Fruit fly (Drosophila melanogaster) whole organism, prepupa: Measurements from ENCODE around the gene Rdh.

Experiments used
- Blimp-1 ChIP-seq: fragments of 200-800 bp; sonication (Bioruptor generic); optimal IDR thresholded peaks from 3 replicates; lab custom pipeline; 2017; ENCODE audit warnings: missing biosample characterization, missing genetic modification characterization, mild to moderate bottlenecking, moderate library complexity, missing genetic modification reagents
- CG10631 ChIP-seq: fragments of 200-800 bp; sonication (Bioruptor generic); optimal IDR thresholded peaks from 2 replicates; lab custom pipeline; 2016; ENCODE audit warnings: missing biosample characterization, missing genetic modification characterization
- CG10669 ChIP-seq: fragments of 200-800 bp; sonication (Bioruptor generic); optimal IDR thresholded peaks from 3 replicates; lab custom pipeline; 2018; ENCODE audit warnings: missing biosample characterization, mild to moderate bottlenecking, missing genetic modification characterization, moderate library complexity
- CG11294 ChIP-seq: fragments of 200-800 bp; sonication (Bioruptor generic); IDR thresholded peaks from 2 replicates; pipeline ENCODE4 v1.3.6; 2022; ENCODE audit warnings: missing biosample characterization, missing genetic modification characterization
- CG11762 ChIP-seq: fragments of 200-800 bp; sonication (Bioruptor generic); optimal IDR thresholded peaks from 3 replicates; lab custom pipeline; 2016; ENCODE audit warnings: missing biosample characterization, missing genetic modification characterization; ENCODE audit not compliant: insufficient read depth
- CG11902 ChIP-seq: fragments of 200-800 bp; sonication (Bioruptor generic); optimal IDR thresholded peaks from 3 replicates; lab custom pipeline; 2016; ENCODE audit warnings: missing biosample characterization, missing genetic modification characterization
- CG15336 ChIP-seq: fragments of 200-800 bp; sonication (Bioruptor generic); IDR thresholded peaks from 2 replicates; pipeline ENCODE4 v1.3.6; 2022; ENCODE audit warnings: missing biosample characterization, missing genetic modification characterization
- CG16779 ChIP-seq: fragments of 200-800 bp; sonication (Bioruptor generic); optimal IDR thresholded peaks from 3 replicates; lab custom pipeline; 2017; ENCODE audit warnings: missing biosample characterization, mild to moderate bottlenecking, missing genetic modification characterization
- CG3032 ChIP-seq: fragments of 200-800 bp; optimal IDR thresholded peaks from 2 replicates; lab custom pipeline; 2019; ENCODE audit warnings: missing biosample characterization, mild to moderate bottlenecking, missing genetic modification characterization, moderate library complexity
- CG31627 ChIP-seq: fragments of 200-800 bp; sonication (Bioruptor generic); optimal IDR thresholded peaks from 3 replicates; lab custom pipeline; 2016; ENCODE audit warnings: missing biosample characterization, missing genetic modification characterization
- CG34406 ChIP-seq: fragments of 200-800 bp; sonication (Bioruptor generic); optimal IDR thresholded peaks from 3 replicates; lab custom pipeline; 2016; ENCODE audit warnings: missing biosample characterization, missing genetic modification characterization
- CG3919 ChIP-seq: fragments of 200-800 bp; sonication (Bioruptor generic); optimal IDR thresholded peaks from 3 replicates; lab custom pipeline; 2016; ENCODE audit warnings: missing biosample characterization, missing genetic modification characterization
- CG4318 ChIP-seq: fragments of 200-800 bp; sonication (Bioruptor generic); optimal IDR thresholded peaks from 3 replicates; lab custom pipeline; 2017; ENCODE audit warnings: missing biosample characterization, mild to moderate bottlenecking, missing genetic modification characterization
- CG6163 ChIP-seq: fragments of 200-800 bp; sonication (Bioruptor generic); IDR thresholded peaks from 3 replicates; pipeline ENCODE4 v1.3.6; 2022; ENCODE audit warnings: missing biosample characterization, missing genetic modification characterization
- CG6276 ChIP-seq: fragments of 200-800 bp; sonication (Bioruptor generic); optimal IDR thresholded peaks from 2 replicates; lab custom pipeline; 2017; ENCODE audit warnings: missing biosample characterization, mild to moderate bottlenecking, missing genetic modification characterization
- CG6808 ChIP-seq: fragments of 200-800 bp; sonication (Bioruptor generic); optimal IDR thresholded peaks from 3 replicates; lab custom pipeline; 2017; ENCODE audit warnings: missing biosample characterization, missing genetic modification characterization, mild to moderate bottlenecking, moderate library complexity, missing genetic modification reagents
- CG6854 ChIP-seq: fragments of 200-800 bp; sonication (Bioruptor generic); optimal IDR thresholded peaks from 2 replicates; lab custom pipeline; 2017; ENCODE audit warnings: missing biosample characterization, mild to moderate bottlenecking, missing genetic modification characterization
- CG8119 ChIP-seq: fragments of 200-800 bp; sonication (Bioruptor generic); IDR thresholded peaks from 3 replicates; pipeline ENCODE4 v1.3.6; 2022; ENCODE audit warnings: missing biosample characterization, missing genetic modification characterization
- Eip75B ChIP-seq: fragments of 200-800 bp; sonication (Bioruptor generic); optimal IDR thresholded peaks from 3 replicates; lab custom pipeline; 2016; ENCODE audit warnings: missing biosample characterization, missing genetic modification characterization
- Eip78C ChIP-seq: fragments of 200-800 bp; sonication (Bioruptor generic); peaks from one replicate; lab custom pipeline; 2016; ENCODE audit warnings: missing biosample characterization, missing genetic modification characterization
- Eip93F ChIP-seq: fragments of 200-800 bp; sonication (Bioruptor generic); optimal IDR thresholded peaks from 2 replicates; lab custom pipeline; 2016; ENCODE audit warnings: missing biosample characterization, mild to moderate bottlenecking, missing genetic modification characterization
- Ets96B ChIP-seq: fragments of 200-800 bp; optimal IDR thresholded peaks from 2 replicates; lab custom pipeline; 2019; ENCODE audit warnings: missing biosample characterization, mild to moderate bottlenecking, missing genetic modification characterization, moderate library complexity
- Gug ChIP-seq: fragments of 200-800 bp; sonication (Bioruptor generic); IDR thresholded peaks from 2 replicates; pipeline ENCODE4 v1.3.6; 2022; ENCODE audit warnings: missing biosample characterization, missing genetic modification characterization
- Hr38 ChIP-seq: sonication (Bioruptor generic); optimal IDR thresholded peaks from 2 replicates; lab custom pipeline; 2016; ENCODE audit warnings: missing biosample characterization, missing genetic modification characterization
- Hr39 ChIP-seq: fragments of 200-800 bp; sonication (Bioruptor generic); optimal IDR thresholded peaks from 2 replicates; lab custom pipeline; 2016; ENCODE audit warnings: missing biosample characterization, missing genetic modification characterization
- Lpt ChIP-seq: fragments of 200-800 bp; sonication (Bioruptor generic); optimal IDR thresholded peaks from 3 replicates; lab custom pipeline; 2016; ENCODE audit warnings: missing biosample characterization, missing genetic modification characterization
- Met ChIP-seq: fragments of 200-800 bp; sonication (Bioruptor generic); optimal IDR thresholded peaks from 3 replicates; lab custom pipeline; 2016; ENCODE audit warnings: missing biosample characterization, missing genetic modification characterization
- OdsH ChIP-seq: fragments of 200-800 bp; sonication (Bioruptor generic); optimal IDR thresholded peaks from 3 replicates; lab custom pipeline; 2016; ENCODE audit warnings: missing biosample characterization, missing genetic modification characterization
- Smox ChIP-seq: fragments of 200-800 bp; sonication (Bioruptor generic); optimal IDR thresholded peaks from 3 replicates; lab custom pipeline; 2016; ENCODE audit warnings: missing biosample characterization, missing genetic modification characterization
- Sox102F ChIP-seq: fragments of 200-800 bp; sonication (Bioruptor generic); optimal IDR thresholded peaks from 2 replicates; lab custom pipeline; 2016; ENCODE audit warnings: missing biosample characterization, mild to moderate bottlenecking, missing genetic modification characterization
- Sox15 ChIP-seq: fragments of 200-800 bp; sonication (Bioruptor generic); optimal IDR thresholded peaks from 3 replicates; lab custom pipeline; 2016; ENCODE audit warnings: missing biosample characterization, missing genetic modification characterization
- achi ChIP-seq: fragments of 200-800 bp; sonication (Bioruptor generic); optimal IDR thresholded peaks from 3 replicates; lab custom pipeline; 2016; ENCODE audit warnings: missing biosample characterization, missing genetic modification characterization
- cyc ChIP-seq: fragments of 200-800 bp; sonication (Bioruptor generic); optimal IDR thresholded peaks from 3 replicates; lab custom pipeline; 2016; ENCODE audit warnings: missing biosample characterization, missing genetic modification characterization
- dac ChIP-seq: fragments of 200-800 bp; sonication (Bioruptor generic); optimal IDR thresholded peaks from 2 replicates; lab custom pipeline; 2017; ENCODE audit warnings: missing biosample characterization, mild to moderate bottlenecking, missing genetic modification characterization
- dsx ChIP-seq: fragments of 200-800 bp; optimal IDR thresholded peaks from 3 replicates; lab custom pipeline; 2019; ENCODE audit warnings: missing biosample characterization, mild to moderate bottlenecking, missing genetic modification characterization, moderate library complexity; ENCODE audit not compliant: poor library complexity, severe bottlenecking
- esn ChIP-seq: fragments of 200-800 bp; sonication (Bioruptor generic); optimal IDR thresholded peaks from 2 replicates; lab custom pipeline; 2016; ENCODE audit warnings: missing biosample characterization, mild to moderate bottlenecking, missing genetic modification characterization, moderate library complexity
- fd59A ChIP-seq: fragments of 200-800 bp; sonication (Bioruptor generic); optimal IDR thresholded peaks from 2 replicates; lab custom pipeline; 2017; ENCODE audit warnings: missing biosample characterization, mild to moderate bottlenecking, missing genetic modification characterization, missing genetic modification reagents
- fd85E ChIP-seq: fragments of 200-800 bp; sonication (Bioruptor generic); optimal IDR thresholded peaks from 3 replicates; lab custom pipeline; 2016; ENCODE audit warnings: missing biosample characterization, missing genetic modification characterization
- fkh ChIP-seq: fragments of 200-800 bp; sonication (Bioruptor generic); optimal IDR thresholded peaks from 3 replicates; lab custom pipeline; 2017; ENCODE audit warnings: missing biosample characterization, mild to moderate bottlenecking, missing genetic modification characterization, moderate library complexity
- lz ChIP-seq: fragments of 200-800 bp; sonication (Bioruptor generic); optimal IDR thresholded peaks from 3 replicates; lab custom pipeline; 2016; ENCODE audit warnings: missing biosample characterization, missing genetic modification characterization
- net ChIP-seq: fragments of 200-800 bp; sonication (Bioruptor generic); optimal IDR thresholded peaks from 3 replicates; lab custom pipeline; 2016; ENCODE audit warnings: missing biosample characterization, missing genetic modification characterization
- pdm3 ChIP-seq: fragments of 200-800 bp; sonication (Bioruptor generic); optimal IDR thresholded peaks from 3 replicates; lab custom pipeline; 2016; ENCODE audit warnings: missing biosample characterization, missing genetic modification characterization
- salr ChIP-seq, 2 experiments: fragments of 200-800 bp; sonication (Bioruptor generic); optimal IDR thresholded peaks; 3 replicates each; lab custom pipeline; 2016 to 2018; ENCODE audit warnings: missing biosample characterization in 2 of 2, missing genetic modification characterization in 2 of 2, mild to moderate bottlenecking in 1 of 2
- spab ChIP-seq: fragments of 200-800 bp; sonication (Bioruptor generic); optimal IDR thresholded peaks from 2 replicates; lab custom pipeline; 2017; ENCODE audit warnings: missing biosample characterization, mild to moderate bottlenecking, missing genetic modification characterization, missing genetic modification reagents
- ss ChIP-seq, 2 experiments: fragments of 200-800 bp; sonication (Bioruptor generic); optimal IDR thresholded peaks; 2 replicates in 1 of 2; 3 replicates in 1 of 2; lab custom pipeline; 2017 to 2018; ENCODE audit warnings: mild to moderate bottlenecking in 2 of 2, missing biosample characterization in 2 of 2, missing genetic modification characterization in 2 of 2, moderate library complexity in 1 of 2
- vri ChIP-seq: fragments of 200-800 bp; sonication (Bioruptor generic); optimal IDR thresholded peaks from 3 replicates; lab custom pipeline; 2016; ENCODE audit warnings: missing biosample characterization, mild to moderate bottlenecking, missing genetic modification characterization

Rdh gene

DNA sequence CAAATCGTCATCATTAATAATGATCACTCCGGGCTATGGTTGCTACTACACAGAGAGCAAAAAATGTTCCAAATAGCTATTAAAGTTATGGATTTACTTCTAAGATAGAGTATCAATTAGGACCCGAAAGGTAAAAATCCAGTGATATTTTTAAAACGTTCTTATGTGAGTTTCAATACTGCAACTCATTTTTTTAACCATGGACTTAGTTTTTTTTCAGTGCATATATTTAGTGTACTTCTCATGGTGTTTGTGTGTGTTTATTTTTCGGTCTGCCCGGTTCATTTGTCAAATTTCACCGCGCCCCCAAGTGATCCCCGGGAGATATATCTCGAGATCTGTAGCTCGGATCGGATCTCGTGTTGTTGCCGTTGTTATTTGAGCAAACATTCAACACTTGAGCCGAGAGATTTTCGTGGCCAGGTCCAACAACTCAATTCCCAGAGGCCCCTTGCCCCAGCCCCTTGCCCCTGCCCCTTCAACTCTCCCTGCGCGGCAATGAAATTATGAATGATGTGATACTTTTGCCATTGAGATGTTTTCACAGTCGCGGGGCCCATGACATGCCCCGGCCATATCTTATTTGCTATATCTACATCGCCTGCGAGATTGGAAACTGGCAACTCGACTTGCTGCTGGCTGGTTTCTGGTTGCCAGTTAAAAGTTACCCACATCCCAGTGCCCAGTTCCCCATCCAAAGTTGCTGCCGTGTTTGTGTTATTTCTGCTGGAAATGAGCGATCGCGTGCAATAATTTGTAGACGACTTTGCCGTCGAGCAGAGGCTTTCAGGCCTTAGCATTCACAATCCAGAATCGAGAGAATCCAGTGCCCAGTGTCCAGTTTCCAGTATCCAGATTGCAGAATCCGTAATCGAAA lies 37.5 kb downstream of the Rdh start (continued):
- TF ChIP-seq CG6854 (GFP tag; lab: Kevin White, UChicago) (no peak), ss (GFP tag; optimal IDR thresholded peaks at IDR 0.05; lab: Kevin White, UChicago) (peak in 1 of 2 experiments; percentile 60), achi (peak; percentile 37), CG6163 (GFP tag; lab: Robert Waterston, UW) (0 out of 3 replicates have a peak, but pooled peaks have one; percentile 53), fd59A (GFP tag; lab: Kevin White, UChicago) (no peak), net (GFP tag; lab: Kevin White, UChicago) (no peak), Ets96B (peak; percentile 12), CG3032 (tag; lab: Kevin White, UChicago) (no peak), CG10669 (GFP tag; lab: Kevin White, UChicago) (no peak), CG6808 (no peak), Lpt (peak; percentile 13), Eip78C (peak; percentile 81), CG15336 (GFP tag; lab: Robert Waterston, UW) (0 out of 2 replicates have a peak, but pooled peaks have one; percentile 17), CG34406 (GFP tag; lab: Kevin White, UChicago) (peak; percentile 16), dsx (GFP tag; lab: Kevin White, UChicago) (no peak), OdsH (GFP tag; lab: Kevin White, UChicago) (peak; percentile 40), CG8119 (GFP tag; lab: Robert Waterston, UW) (no peak; the same call in 2 of the 3 replicates), Hr38 (GFP tag; lab: Kevin White, UChicago) (no peak), CG10631 (no peak), CG31627 (GFP tag; lab: Kevin White, UChicago) (peak; percentile 24), Smox (GFP tag; lab: Kevin White, UChicago) (no peak), fkh (GFP tag; lab: Kevin White, UChicago) (peak; percentile 63), Hr39 (GFP tag; lab: Kevin White, UChicago) (peak; percentile 14), CG11762 (GFP tag; lab: Kevin White, UChicago) (no peak), fd85E (no peak), CG3919 (GFP tag; lab: Kevin White, UChicago) (peak; percentile 41), CG6276 (GFP tag; lab: Kevin White, UChicago) (no peak), vri (no peak), CG16779 (tag; lab: Kevin White, UChicago) (no peak), CG11294 (no peak), pdm3 (GFP tag; lab: Kevin White, UChicago) (peak; percentile 29), Sox15 (GFP tag; lab: Kevin White, UChicago) (no peak), salr (GFP tag; optimal IDR thresholded peaks at IDR 0.05; lab: Kevin White, UChicago) (peak in 1 of 2 experiments; percentile 5), Blimp-1 (GFP tag; lab: Kevin White, UChicago) (no peak)

DNA sequence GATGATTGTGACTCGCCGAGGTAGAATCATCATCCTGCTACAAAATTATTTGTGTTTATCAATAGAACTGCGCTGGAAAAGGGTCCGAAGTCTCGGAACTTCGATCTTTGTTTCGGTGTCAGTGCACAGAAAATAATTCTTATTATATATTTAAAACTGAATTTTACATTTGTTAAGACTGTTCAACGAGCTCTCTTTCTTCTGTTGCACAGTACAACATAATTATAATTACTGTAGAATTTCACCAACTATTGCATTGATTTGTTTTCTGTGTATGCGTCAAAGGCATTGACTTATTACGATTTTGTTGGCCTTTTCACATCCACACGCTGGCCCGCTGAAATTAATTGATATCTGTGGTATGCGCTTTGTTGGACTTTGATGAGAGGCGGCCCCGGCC lies 38.2 kb downstream of the Rdh start:
- no peak for TF ChIP-seq CG8119 (GFP tag; lab: Robert Waterston, UW)
- no peak for TF ChIP-seq CG15336 (GFP tag; lab: Robert Waterston, UW)
- peak; percentile 11 for TF ChIP-seq Sox102F (GFP tag; lab: Kevin White, UChicago)
- TF ChIP-seq Lpt, result no peak
- TF ChIP-seq CG3032 (tag; lab: Kevin White, UChicago), result no peak
- TF ChIP-seq Eip78C, result peak; percentile 72
- peak; percentile 12 for TF ChIP-seq pdm3 (GFP tag; lab: Kevin White, UChicago)
- no peak for TF ChIP-seq CG16779 (tag; lab: Kevin White, UChicago)
- TF ChIP-seq lz (GFP tag; lab: Kevin White, UChicago), result peak; percentile 1
- TF ChIP-seq CG4318 (GFP tag; lab: Kevin White, UChicago), result no peak
- peak; percentile 22 for TF ChIP-seq Eip75B
- peak; percentile 13 for TF ChIP-seq cyc (GFP tag; lab: Kevin White, UChicago)
- peak; percentile 35 for TF ChIP-seq esn (GFP tag; lab: Kevin White, UChicago)
- peak; percentile 55; the same call in 2 of the 3 replicates for TF ChIP-seq CG6163 (GFP tag; lab: Robert Waterston, UW)
- no peak for TF ChIP-seq CG11294
- peak; percentile 11 for TF ChIP-seq CG3919 (GFP tag; lab: Kevin White, UChicago)
- TF ChIP-seq CG11902, result no peak
- TF ChIP-seq Gug (GFP tag; lab: Robert Waterston, UW), result no peak
- TF ChIP-seq Eip93F (GFP tag; lab: Kevin White, UChicago), result no peak
- TF ChIP-seq achi, result no peak
- no peak for TF ChIP-seq dac (GFP tag; lab: Kevin White, UChicago)
- peak; percentile 34 for TF ChIP-seq CG10631
- TF ChIP-seq spab (GFP tag; lab: Kevin White, UChicago), result no peak
- no peak for TF ChIP-seq fkh (GFP tag; lab: Kevin White, UChicago)
- TF ChIP-seq CG31627 (GFP tag; lab: Kevin White, UChicago), result no peak
- peak; percentile 33 for TF ChIP-seq Met (GFP tag; lab: Kevin White, UChicago)
- TF ChIP-seq Ets96B, result no peak
- no peak for TF ChIP-seq dsx (GFP tag; lab: Kevin White, UChicago)
